Worm (Caenorhabditis elegans) whole organism, L2 larva: ENCODE data around the gene snf-7.

Source experiments
- ceh-16 ChIP-seq: fragments of 150-350 bp; optimal IDR thresholded peaks from 2 replicates; lab custom pipeline; 2014; ENCODE audit warnings: missing biosample characterization, missing genetic modification characterization
- ceh-82 ChIP-seq: fragments of 150-350 bp; optimal IDR thresholded peaks from 2 replicates; lab custom pipeline; 2014; ENCODE audit warnings: missing biosample characterization, missing genetic modification characterization
- unc-39 ChIP-seq: fragments of 150-350 bp; optimal IDR thresholded peaks from 2 replicates; lab custom pipeline; 2014; ENCODE audit warnings: missing biosample characterization, missing genetic modification characterization

ce11 chrIII:13013912-13014311, 8.7 kb downstream of the snf-7 start:
- TF ChIP-seq ceh-16 (tag; lab: Kevin White, UChicago) = no peak
- no peak for TF ChIP-seq ceh-82 (tag; lab: Kevin White, UChicago)
- no peak for TF ChIP-seq unc-39
